Fruit fly (Drosophila melanogaster): Measurements from ENCODE around the gene Acam.
A peak's percentile ranks its signal among the peaks of the same experiment; 100 is the strongest.

Gene Acam

DNA sequence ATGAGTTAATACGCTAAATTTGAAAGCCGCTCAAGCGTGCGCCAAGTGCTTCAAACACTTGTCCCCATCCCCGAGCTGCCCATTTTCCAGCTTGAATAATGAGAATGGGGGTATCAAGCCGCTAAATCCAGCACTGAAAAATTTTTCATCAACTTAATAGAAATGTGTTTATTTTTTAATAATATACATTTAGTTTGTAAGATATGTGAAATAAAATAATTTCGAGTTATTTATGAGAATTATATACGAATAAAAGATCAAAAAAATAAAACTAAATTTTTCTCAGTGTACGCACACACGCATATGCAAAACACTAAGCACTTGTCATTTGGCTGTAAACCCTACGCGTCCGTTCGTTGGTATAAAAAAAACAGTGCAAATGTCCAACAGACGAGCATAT lies 43.1 kb downstream of the Acam start (continued):
- TF ChIP-seq jing (GFP tag; optimal IDR thresholded peaks at IDR 0.05) = no peak
- TF ChIP-seq nerfin-2 (GFP tag; IDR thresholded peaks at IDR 0.05; ENCODE audit: partially characterized antibody) = no peak
- no peak for TF ChIP-seq gcm (GFP tag; optimal IDR thresholded peaks at IDR 0.05)
- TF ChIP-seq CG1647 (GFP tag; optimal IDR thresholded peaks at IDR 0.05) = no peak
- TF ChIP-seq CG6791 (GFP tag; IDR thresholded peaks at IDR 0.05; ENCODE audit: partially characterized antibody) = no peak
- peak; percentile 25 for TF ChIP-seq CG10147 (GFP tag; optimal IDR thresholded peaks at IDR 0.05)
- TF ChIP-seq Hr39 (optimal IDR thresholded peaks at IDR 0.05) = no peak
- TF ChIP-seq CG15696 (tag; optimal IDR thresholded peaks at IDR 0.05) = no peak
- TF ChIP-seq CG15601 (tag; optimal IDR thresholded peaks at IDR 0.05) = no peak
- TF ChIP-seq Chrac-16 (GFP tag; optimal IDR thresholded peaks at IDR 0.05) = no peak
- TF ChIP-seq Sry-β (GFP tag; optimal IDR thresholded peaks at IDR 0.05) = no peak
- TF ChIP-seq btn (GFP tag; optimal IDR thresholded peaks at IDR 0.05) = no peak
- TF ChIP-seq zf30C (GFP tag; optimal IDR thresholded peaks at IDR 0.05) = no peak
- TF ChIP-seq CG17612 (GFP tag; IDR thresholded peaks at IDR 0.05) = no peak
- TF ChIP-seq CG9727 (GFP tag; optimal IDR thresholded peaks at IDR 0.05) = peak; percentile 11
- TF ChIP-seq CG4854 (GFP tag; optimal IDR thresholded peaks at IDR 0.05) = no peak
- TF ChIP-seq Rfx (GFP tag; IDR thresholded peaks at IDR 0.05) = peak; percentile 48; the same call in 1 of the 2 replicates
- TF ChIP-seq CG2202 (tag; optimal IDR thresholded peaks at IDR 0.05) = no peak
- peak; percentile 29 for TF ChIP-seq caup (GFP tag; optimal IDR thresholded peaks at IDR 0.05; ENCODE audit: severe bottlenecking)
- no peak for TF ChIP-seq Blimp-1 (GFP tag; optimal IDR thresholded peaks at IDR 0.05)
- no peak for TF ChIP-seq bigmax (GFP tag; optimal IDR thresholded peaks at IDR 0.05)
- TF ChIP-seq CG30431 (GFP tag; optimal IDR thresholded peaks at IDR 0.05) = no peak
- TF ChIP-seq zfh1 (GFP tag; IDR thresholded peaks at IDR 0.05) = no peak
- no peak for TF ChIP-seq trh (GFP tag; optimal IDR thresholded peaks at IDR 0.05)
- no peak for TF ChIP-seq CG17912 (GFP tag; optimal IDR thresholded peaks at IDR 0.05)
- TF ChIP-seq lab (GFP tag; optimal IDR thresholded peaks at IDR 0.05) = peak; percentile 55
- TF ChIP-seq CG5953 (GFP tag; IDR thresholded peaks at IDR 0.05) = no peak
- TF ChIP-seq nerfin-1 (tag; optimal IDR thresholded peaks at IDR 0.05) = no peak
- TF ChIP-seq gcm2 (GFP tag; optimal IDR thresholded peaks at IDR 0.05) = no peak
- no peak for TF ChIP-seq CG15073 (GFP tag; optimal IDR thresholded peaks at IDR 0.05)
- no peak for TF ChIP-seq amos (GFP tag; IDR thresholded peaks at IDR 0.05; ENCODE audit: partially characterized antibody)
- TF ChIP-seq jigr1 (GFP tag; IDR thresholded peaks at IDR 0.05) = no peak
- TF ChIP-seq CG3847 (GFP tag; IDR thresholded peaks at IDR 0.05) = no peak
- TF ChIP-seq mirr (GFP tag; optimal IDR thresholded peaks at IDR 0.05) = no peak
- TF ChIP-seq unc-4 (GFP tag; IDR thresholded peaks at IDR 0.05; ENCODE audit: partially characterized antibody) = no peak
- TF ChIP-seq Aef1 (GFP tag; IDR thresholded peaks at IDR 0.05) = no peak
- no peak for TF ChIP-seq ac (GFP tag; optimal IDR thresholded peaks at IDR 0.05)
- TF ChIP-seq gro (GFP tag; optimal IDR thresholded peaks at IDR 0.05) = no peak
- TF ChIP-seq CG18599 (GFP tag; optimal IDR thresholded peaks at IDR 0.05) = peak; percentile 76
- TF ChIP-seq crp (GFP tag; optimal IDR thresholded peaks at IDR 0.05) = no peak
- TF ChIP-seq sim (GFP tag; IDR thresholded peaks at IDR 0.05) = no peak
- no peak for TF ChIP-seq sna (GFP tag; IDR thresholded peaks at IDR 0.05; ENCODE audit: partially characterized antibody)
- TF ChIP-seq hkb (optimal IDR thresholded peaks at IDR 0.05) = no peak
- peak; percentile 51; the same call in 1 of the 2 replicates for TF ChIP-seq hkb (GFP tag; IDR thresholded peaks at IDR 0.05)
- no peak for TF ChIP-seq kay (GFP tag; optimal IDR thresholded peaks at IDR 0.05)
- peak; percentile 54; the same call in 1 of the 3 replicates for TF ChIP-seq dysf (GFP tag; IDR thresholded peaks at IDR 0.05)
- no peak for TF ChIP-seq Elba2 (GFP tag; optimal IDR thresholded peaks at IDR 0.05)
- TF ChIP-seq B-H1 (GFP tag; IDR thresholded peaks at IDR 0.05) = no peak
- no peak for TF ChIP-seq C15 (GFP tag; IDR thresholded peaks at IDR 0.05)
- no peak for TF ChIP-seq dm (GFP tag; optimal IDR thresholded peaks at IDR 0.05)
- TF ChIP-seq CG1024 (GFP tag; IDR thresholded peaks at IDR 0.05) = no peak
- 0 out of 2 replicates have a peak, but pooled peaks have one; percentile 12 for TF ChIP-seq CG11247 (GFP tag; IDR thresholded peaks at IDR 0.05)

All from whole organism, embryonic.